Fruit fly (Drosophila melanogaster) S2 (cell line): ENCODE measurements around the gene CG9775.

Experiments
- CG8478 ChIP-seq: fragments of >200 bp; optimal IDR thresholded peaks from 2 replicates; lab custom pipeline; 2018
- CTCF ChIP-seq, 2 experiments: fragments of >200 bp; optimal IDR thresholded peaks; 2 replicates each; lab custom pipeline; 2018

Gene CG9775

DNA sequence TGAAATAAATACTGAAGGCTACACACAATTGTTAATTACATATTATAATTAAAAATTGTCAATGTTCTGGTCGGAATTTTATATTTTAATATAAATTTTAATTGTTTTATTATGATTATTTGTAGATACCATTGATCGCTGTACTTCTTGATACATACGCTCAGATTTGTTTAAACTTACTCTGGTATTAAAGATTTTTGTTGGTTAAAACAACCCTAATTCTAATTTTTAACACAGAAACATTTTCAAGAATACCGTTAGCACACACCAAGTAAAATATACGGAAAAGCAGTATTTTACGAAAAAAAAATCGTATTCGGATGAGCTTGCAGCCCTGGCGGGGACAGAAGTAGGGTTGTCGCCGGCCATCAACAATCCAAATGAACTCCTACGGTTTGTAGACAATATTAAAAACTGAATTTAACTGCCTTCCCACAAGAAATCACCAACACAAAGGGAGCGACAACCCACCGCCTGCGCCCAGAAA, at the start of gene CG9775, which contains the start of the genes MED31 and slx1:
Gene CG9775, minus strand, starts transcription at position 223 of the 487 bp plus-strand sequence.
Gene MED31, plus strand, starts transcription at position 348 of the 487 bp plus-strand sequence.
Gene slx1, plus strand, starts transcription at position 348 of the 487 bp plus-strand sequence.
- no peak for TF ChIP-seq CG8478
- TF ChIP-seq CTCF (optimal IDR thresholded peaks at IDR 0.05; lab: Kevin White, UChicago), result no peak

DNA sequence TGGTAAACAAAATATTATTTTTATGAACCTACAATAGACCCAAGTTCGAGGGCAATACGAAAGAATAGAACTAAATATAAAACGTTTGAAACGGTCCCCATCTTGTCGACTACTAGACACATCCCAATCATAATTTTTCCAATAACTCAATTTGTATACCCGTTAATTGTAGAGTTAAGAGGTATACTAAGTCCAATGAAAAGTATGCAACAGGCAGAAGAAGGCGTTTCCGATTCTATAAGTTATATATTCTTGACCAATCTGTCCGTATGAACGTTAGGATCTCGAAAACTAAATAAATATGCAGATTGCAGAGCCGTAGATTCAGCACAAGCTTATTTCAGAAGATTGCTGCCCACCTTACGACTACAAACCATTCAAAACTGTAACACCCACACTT, 48.9 kb upstream of the CG9775 start, which contains the start of gene CG33927:
Gene CG33927, minus strand, starts transcription at position 101 of the 400 bp plus-strand sequence.
- TF ChIP-seq CG8478 (no peak), CTCF (optimal IDR thresholded peaks at IDR 0.05; lab: Kevin White, UChicago) (no peak)

DNA sequence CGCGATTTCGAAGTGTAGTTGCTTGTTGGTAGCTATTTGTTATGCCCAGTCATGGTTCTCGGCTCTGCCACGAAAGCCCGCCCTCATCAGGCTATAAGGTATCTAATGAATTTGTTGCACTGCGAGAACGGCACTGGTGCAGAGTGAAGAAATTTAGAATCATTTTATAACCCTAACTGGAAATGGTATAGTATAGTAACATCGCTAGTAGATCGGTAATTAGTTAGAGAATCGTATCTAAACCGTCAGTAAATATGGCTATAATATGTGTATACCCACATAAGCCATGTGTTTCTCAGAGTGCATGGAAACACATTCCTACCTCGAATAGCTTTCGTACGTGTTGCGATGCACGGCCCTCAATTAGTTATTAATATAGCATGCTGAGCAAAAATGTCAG, 45.6 kb upstream of the CG9775 start:
- TF ChIP-seq CG8478 (no peak), CTCF (optimal IDR thresholded peaks at IDR 0.05; lab: Kevin White, UChicago) (no peak)

DNA sequence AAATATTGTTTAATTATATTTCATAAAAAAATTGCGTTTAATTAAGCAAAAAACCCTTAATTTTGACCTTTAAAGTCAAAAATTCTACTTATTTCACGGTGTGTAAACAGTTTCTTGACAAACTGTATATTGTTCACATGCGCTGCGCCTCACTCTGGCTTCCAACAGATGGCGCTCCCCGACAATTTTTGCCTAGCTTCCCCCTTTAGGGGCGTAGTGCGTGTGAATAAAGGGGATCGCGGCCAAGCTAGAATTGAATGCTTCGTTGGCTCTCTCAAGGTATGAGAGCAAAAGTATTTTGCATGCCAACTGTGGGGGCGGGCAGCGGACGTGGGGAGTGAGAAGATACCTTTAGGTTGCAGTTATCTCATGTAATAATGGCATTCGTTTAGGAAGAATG, 43.2 kb upstream of the CG9775 start:
- TF ChIP-seq CTCF (optimal IDR thresholded peaks at IDR 0.05; lab: Kevin White, UChicago), result peak; percentile 79 to 80

DNA sequence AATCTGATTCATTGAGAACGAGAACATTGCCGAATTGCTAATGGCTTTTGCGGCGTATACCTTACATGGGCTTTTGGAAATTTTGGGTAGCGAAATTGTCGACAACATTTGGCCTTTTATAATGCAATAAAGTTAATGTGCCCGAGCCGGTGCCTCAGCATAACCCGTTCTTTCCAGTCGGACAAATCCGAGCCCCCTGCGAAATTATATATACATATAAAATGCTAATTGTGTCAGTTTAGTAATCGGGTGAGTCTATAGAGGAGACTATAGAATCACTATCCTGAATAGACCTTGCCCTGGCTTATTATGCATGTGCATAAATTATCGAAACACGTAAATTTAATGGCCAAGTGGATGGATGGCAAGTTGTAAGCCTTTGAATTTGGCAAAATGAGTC, 36.7 kb upstream of the CG9775 start:
- TF ChIP-seq CG8478 (no peak), CTCF (optimal IDR thresholded peaks at IDR 0.05; lab: Kevin White, UChicago) (no peak)

DNA sequence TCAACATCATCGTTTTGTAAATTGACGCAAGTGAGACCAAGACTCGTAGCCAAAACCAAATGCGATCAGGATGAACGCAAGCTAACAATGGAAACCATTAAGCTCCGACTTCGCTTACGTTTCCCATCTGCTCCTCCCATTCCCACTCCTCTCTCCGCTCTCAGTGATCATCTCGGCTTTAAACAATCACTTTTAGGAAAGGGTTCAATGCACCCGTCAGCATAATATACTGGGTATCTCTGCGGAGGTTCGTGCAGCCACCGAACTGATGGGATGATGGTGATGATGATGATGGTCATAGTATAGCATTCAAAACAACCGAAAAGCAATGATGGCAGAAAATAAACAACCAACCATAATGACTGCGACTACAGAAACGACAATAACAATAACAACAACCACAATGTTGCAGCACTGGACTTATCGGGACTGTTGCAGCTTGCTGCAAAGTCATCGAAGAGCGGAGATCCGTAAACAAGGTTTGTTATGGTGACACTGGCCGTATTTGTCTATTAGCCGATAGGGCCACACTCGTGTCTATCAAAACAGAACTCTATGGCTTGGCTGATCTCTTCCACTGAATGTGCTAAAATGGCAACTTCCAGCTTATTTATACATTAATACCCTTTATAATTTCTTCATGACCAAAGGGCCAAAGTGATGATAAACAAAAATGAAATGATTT, 35.5 kb upstream of the CG9775 start:
- TF ChIP-seq CTCF (optimal IDR thresholded peaks at IDR 0.05; lab: Kevin White, UChicago) (no peak), CG8478 (no peak)

DNA sequence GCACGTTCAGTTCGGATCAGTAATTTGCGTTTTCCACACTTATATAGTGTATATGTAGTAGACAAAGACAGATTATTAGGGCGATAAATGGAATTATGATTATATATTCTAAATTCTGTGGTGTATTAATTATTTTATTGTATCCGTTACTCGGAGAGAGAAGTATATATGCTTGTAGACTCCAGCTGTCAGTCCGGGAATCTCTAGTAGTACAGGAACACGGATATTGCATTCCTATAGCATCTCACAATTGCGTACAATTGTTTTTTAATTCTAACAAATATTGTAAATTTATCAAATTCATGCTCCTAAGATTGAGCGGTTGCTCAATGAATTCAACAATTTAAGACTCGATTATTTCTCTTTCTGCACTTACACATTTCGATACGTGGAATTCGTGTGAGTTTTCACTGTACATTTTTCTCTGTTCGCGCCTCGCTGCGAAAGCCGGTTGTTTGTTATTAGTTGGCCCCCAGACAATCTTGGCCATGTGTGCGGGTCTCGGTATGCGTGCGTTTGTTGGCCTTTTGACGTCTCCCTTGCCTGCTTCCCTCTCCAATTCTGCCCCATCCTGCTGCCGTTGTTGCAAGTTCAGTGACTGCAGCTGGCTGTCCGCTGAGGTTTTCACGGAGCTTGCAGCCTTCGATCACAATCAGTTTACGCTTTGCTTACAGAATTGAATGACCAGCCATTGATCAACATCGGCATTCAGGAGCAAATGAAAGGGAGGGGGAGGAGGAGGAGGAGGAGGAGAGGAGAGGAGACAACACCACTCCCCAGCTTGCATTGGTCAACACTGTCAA, 26.0 kb upstream of the CG9775 start:
- TF ChIP-seq CTCF (optimal IDR thresholded peaks at IDR 0.05; lab: Kevin White, UChicago), result no peak
- no peak for TF ChIP-seq CG8478

DNA sequence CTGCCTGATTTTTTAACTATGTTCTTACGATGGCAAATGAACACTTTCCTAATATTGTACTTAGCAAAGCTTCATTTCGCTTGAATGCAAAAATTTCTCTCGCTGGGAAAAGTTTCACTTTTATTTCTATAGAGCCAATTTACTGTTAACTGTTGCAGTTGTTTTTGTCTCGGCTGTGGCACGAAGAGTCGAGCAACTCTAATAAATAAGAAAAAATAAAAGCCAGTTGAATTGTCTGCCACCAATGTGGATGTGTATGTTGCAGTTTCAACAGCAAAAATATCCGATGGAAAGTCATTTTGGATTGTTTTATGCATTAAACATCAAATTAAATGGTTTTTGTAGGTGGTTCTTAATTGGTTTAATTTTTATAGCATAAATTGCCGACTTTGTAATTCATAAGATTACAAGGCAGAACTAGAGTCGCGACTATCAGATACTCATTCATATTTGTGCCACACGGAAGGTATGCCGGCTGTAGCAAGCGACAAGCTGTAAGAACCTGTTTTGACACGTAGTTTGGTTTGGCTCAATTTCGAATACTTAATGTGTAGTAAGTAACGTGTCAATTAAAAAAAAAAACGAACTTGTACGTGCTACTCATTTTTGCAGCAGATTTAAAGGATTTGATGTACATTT, 24.5 kb upstream of the CG9775 start:
- TF ChIP-seq CTCF (optimal IDR thresholded peaks at IDR 0.05; lab: Kevin White, UChicago) (no peak), CG8478 (no peak)

DNA sequence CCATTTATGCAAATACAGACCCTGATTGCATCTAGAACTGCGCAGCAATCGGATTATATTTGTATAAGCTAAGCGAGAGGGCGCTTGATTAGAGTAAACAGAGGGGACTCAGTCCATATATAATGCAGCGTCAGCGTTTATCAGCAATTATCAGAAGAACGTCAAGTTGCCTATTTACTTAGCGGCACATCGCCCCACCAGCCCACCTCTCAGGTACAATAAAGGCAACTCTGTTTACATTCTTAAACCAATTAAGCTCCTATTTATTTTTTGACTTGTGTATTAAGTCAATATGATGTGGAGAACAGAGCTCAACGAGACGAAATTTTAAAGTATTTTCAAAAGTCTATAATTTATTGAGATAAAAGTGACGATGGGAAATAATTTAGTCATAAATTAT, 23.3 kb upstream of the CG9775 start:
- TF ChIP-seq CTCF (optimal IDR thresholded peaks at IDR 0.05; lab: Kevin White, UChicago) (no peak), CG8478 (no peak)

DNA sequence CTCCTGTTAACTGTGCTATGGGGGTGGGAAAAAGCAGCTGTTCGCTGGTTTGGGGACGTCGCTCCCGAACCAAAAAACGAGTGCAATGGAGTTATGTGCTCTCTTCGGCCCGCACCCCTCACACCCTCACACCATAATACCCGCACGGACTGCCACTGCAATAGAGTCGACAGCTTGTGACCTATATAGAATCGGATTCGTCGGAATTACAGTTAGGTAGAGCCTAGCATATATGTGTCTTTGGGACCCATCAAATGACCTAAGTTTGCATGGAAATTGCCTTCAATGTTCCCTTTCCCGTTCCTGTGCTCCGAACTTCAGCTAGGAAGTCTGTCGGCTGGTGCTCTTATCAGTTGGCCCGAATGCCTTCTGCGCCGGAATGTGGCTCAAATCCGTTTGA, 22.6 kb upstream of the CG9775 start:
- TF ChIP-seq CTCF (optimal IDR thresholded peaks at IDR 0.05; lab: Kevin White, UChicago), result no peak
- TF ChIP-seq CG8478, result no peak

DNA sequence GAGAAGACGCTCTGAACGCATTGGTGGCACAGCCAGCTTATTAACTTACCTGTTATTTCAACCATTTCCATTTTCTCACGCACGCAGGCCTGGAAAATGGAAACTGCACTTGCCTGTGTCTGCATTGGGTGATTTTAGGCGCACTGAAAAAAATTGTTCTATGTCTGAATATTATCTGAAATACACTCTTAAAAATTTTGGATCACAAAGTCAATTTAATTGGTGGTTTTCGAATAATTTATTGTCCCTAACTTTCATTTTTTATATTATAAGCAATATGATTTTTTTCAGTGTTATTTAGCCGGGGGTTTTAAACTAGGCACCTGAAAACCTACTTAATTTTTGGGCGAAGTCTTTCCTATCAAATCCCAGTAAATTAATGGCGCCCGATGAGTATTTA, 21.4 kb upstream of the CG9775 start:
- TF ChIP-seq CG8478, result no peak
- no peak for TF ChIP-seq CTCF (optimal IDR thresholded peaks at IDR 0.05; lab: Kevin White, UChicago)

DNA sequence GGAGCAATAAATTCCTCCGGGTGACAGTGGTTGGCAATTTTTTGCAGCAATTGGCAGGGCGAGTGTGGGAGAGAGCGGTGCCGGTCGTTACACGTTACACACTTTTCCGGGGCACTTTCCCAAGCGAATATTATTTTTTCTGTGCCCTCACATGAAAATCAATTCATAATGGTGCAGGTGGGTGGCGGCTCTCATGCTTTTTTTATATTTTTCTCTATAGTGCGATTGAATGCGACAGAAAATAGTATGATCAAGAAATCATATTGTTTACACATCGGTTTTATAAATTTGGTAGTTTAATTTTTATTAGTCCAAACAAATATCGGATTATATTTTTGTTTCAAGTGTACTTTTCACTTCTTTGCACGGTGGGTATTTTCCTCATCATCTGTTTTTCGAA, 20.0 kb upstream of the CG9775 start:
- TF ChIP-seq CTCF (optimal IDR thresholded peaks at IDR 0.05; lab: Kevin White, UChicago) (no peak), CG8478 (no peak)

DNA sequence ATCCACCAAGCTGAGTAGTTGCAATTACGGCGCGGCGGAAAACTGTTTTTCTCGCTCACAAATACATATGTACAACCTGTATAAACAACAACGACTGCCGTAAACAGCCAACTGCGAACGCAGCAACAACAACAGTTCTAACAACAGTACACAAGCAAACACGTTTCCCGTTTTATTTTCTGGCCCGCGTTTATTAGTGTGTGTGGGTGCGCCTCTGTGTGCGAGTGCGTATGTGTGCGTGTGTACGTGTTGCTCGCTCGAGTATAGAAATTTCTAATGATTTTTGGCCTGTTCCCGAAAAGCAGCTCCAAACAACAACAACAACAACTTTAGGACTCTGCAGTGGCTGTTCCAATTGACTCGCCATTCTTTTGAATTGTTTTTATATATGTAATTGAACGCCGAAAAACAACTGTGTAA, 18.3 kb upstream of the CG9775 start:
- no peak for TF ChIP-seq CTCF (optimal IDR thresholded peaks at IDR 0.05; lab: Kevin White, UChicago)
- no peak for TF ChIP-seq CG8478

DNA sequence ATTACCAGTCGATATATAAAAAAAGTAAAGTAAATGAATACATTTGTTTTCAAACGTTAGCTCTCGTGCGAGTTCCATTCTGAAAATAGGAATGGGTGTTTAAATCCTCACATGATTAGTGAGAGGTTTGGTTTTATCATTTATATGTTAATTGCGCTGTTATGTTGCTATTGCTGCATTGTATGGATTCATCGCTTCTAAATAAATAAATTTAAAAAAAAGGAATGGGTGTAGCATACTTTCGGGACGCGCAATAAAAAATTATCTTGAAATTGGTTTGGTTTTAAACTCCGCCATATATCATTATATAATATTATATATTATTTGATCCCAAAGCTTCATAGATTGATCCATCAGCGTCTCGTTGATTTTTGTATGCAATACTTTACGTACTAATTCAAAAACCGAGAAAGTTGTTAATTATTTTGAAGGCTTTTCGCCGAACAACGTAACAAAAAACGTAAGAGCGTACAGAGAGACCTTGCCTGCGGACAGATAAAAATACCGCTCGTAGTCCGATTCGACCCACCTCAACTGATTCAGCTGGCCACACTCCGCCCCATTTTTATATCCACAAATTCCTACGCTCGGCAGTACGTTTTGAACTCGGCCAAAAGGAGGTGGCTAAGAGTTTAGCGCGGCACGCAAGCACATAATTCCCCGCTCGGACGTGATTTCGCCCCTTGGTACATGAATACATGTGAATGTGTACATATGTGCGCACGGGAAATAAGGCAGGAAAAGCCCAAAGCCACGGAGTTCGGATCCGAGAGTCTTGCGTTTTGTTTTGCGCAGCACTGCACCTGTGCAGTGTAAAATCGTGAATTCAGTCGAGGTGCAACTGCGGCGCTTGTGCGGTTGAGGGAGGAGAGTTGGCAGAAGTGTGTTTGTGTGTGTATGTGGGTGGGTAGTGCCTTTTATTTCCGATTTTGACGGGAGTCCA, 17.6 kb upstream of the CG9775 start, which contains the start of gene smash:
Gene smash, plus strand, starts transcription at position 589 of the 943 bp plus-strand sequence.
- peak; percentile 22 to 25 for TF ChIP-seq CTCF (optimal IDR thresholded peaks at IDR 0.05; lab: Kevin White, UChicago)
- no peak for TF ChIP-seq CG8478
